Worm (Caenorhabditis elegans): ENCODE results near the gene atat-2.

Gene atat-2

ce11 chrX:5820880-5821279, 28.0 kb upstream of the atat-2 start:
- TF ChIP-seq lin-29 (GFP tag; IDR thresholded peaks at IDR 0.05) (no peak), D1046.2 (GFP tag; IDR thresholded peaks at IDR 0.05) (no peak), spr-3 (GFP tag; optimal IDR thresholded peaks at IDR 0.05) (no peak), F37D6.2 (tag; optimal IDR thresholded peaks at IDR 0.05) (no peak), hlh-30 (tag; optimal IDR thresholded peaks at IDR 0.05; ENCODE audit: insufficient read depth) (peak; percentile 52), ztf-11 (tag; optimal IDR thresholded peaks at IDR 0.05) (no peak), mdl-1 (tag; optimal IDR thresholded peaks at IDR 0.05) (peak in 1 of 2 experiments; percentile 11), aha-1 (tag) (peak; percentile 88), lir-3 (tag; optimal IDR thresholded peaks at IDR 0.05) (no peak), hmg-1.1 (GFP tag; IDR thresholded peaks at IDR 0.05) (0 out of 2 replicates have a peak, but pooled peaks have one; percentile 15), cey-2 (tag; optimal IDR thresholded peaks at IDR 0.05; ENCODE audit: borderline replicate concordance, insufficient read depth) (no peak), nhr-42 (GFP tag; IDR thresholded peaks at IDR 0.05) (no peak), ceh-44 (GFP tag; IDR thresholded peaks at IDR 0.05) (no peak), mxl-3 (GFP tag; optimal IDR thresholded peaks at IDR 0.05) (peak; percentile 38), Y105C5A.15 (GFP tag; IDR thresholded peaks at IDR 0.05) (no peak), ztf-7 (tag; optimal IDR thresholded peaks at IDR 0.05) (no peak), F10B5.3 (tag; optimal IDR thresholded peaks at IDR 0.05) (no peak), pha-4 (GFP tag; IDR thresholded peaks at IDR 0.05) (no peak), pha-4 (tag; optimal IDR thresholded peaks at IDR 0.05) (no peak), attf-4 (tag; optimal IDR thresholded peaks at IDR 0.05) (no peak), ZK546.5 (tag; optimal IDR thresholded peaks at IDR 0.05) (no peak), nhr-41 (GFP tag; IDR thresholded peaks at IDR 0.05) (no peak), rbr-2 (tag; optimal IDR thresholded peaks at IDR 0.05) (no peak), ceh-62 (tag; optimal IDR thresholded peaks at IDR 0.05) (no peak), aly-2 (tag; optimal IDR thresholded peaks at IDR 0.05) (no peak), T20F7.1 (GFP tag; optimal IDR thresholded peaks at IDR 0.05) (no peak), nhr-111 (GFP tag; optimal IDR thresholded peaks at IDR 0.05) (no peak), ces-1 (GFP tag; optimal IDR thresholded peaks at IDR 0.05) (no peak), fkh-10 (GFP tag; optimal IDR thresholded peaks at IDR 0.05) (no peak), duxl-1 (tag; optimal IDR thresholded peaks at IDR 0.05; ENCODE audit: poor library complexity) (no peak), dpl-1 (GFP tag; optimal IDR thresholded peaks at IDR 0.05) (no peak), dve-1 (tag; optimal IDR thresholded peaks at IDR 0.05; ENCODE audit: insufficient read depth) (no peak), unc-39 (tag; optimal IDR thresholded peaks at IDR 0.05) (no peak), zfp-2 (tag; optimal IDR thresholded peaks at IDR 0.05) (no peak), hlh-11 (tag; optimal IDR thresholded peaks at IDR 0.05) (peak; percentile 49), lin-39 (tag; optimal IDR thresholded peaks at IDR 0.05) (no peak), dmd-8 (GFP tag; IDR thresholded peaks at IDR 0.05) (no peak), ceh-82 (tag; optimal IDR thresholded peaks at IDR 0.05) (no peak), skn-1 (tag; optimal IDR thresholded peaks at IDR 0.05) (no peak), mes-2 (tag; optimal IDR thresholded peaks at IDR 0.05; ENCODE audit: poor library complexity, severe bottlenecking) (peak; percentile 9), tra-1 (GFP tag; IDR thresholded peaks at IDR 0.05) (peak; percentile 67; the same call in 1 of the 2 replicates), lin-1 (GFP tag; IDR thresholded peaks at IDR 0.05) (no peak), R02D3.7 (tag; optimal IDR thresholded peaks at IDR 0.05) (no peak), set-16 (GFP tag; IDR thresholded peaks at IDR 0.05) (peak; percentile 68), mdt-29 (GFP tag; IDR thresholded peaks at IDR 0.05) (no peak), egl-43 (GFP tag; IDR thresholded peaks at IDR 0.05) (peak; percentile 57; the same call in 1 of the 2 replicates), madf-5 (GFP tag; IDR thresholded peaks at IDR 0.05) (no peak), nhr-28 (tag; optimal IDR thresholded peaks at IDR 0.05) (no peak), nhr-25 (tag; optimal IDR thresholded peaks at IDR 0.05; ENCODE audit: borderline replicate concordance, insufficient read depth) (peak; percentile 90), nhr-48 (tag; optimal IDR thresholded peaks at IDR 0.05) (no peak), F44E2.7 (GFP tag; IDR thresholded peaks at IDR 0.05) (no peak), ceh-32 (tag; optimal IDR thresholded peaks at IDR 0.05; ENCODE audit: poor library complexity) (no peak)
